Fruit fly (Drosophila melanogaster) whole organism, embryonic: ENCODE measurements around the gene mon2.

Source experiments
- Antp ChIP-seq: fragments of 200-800 bp; sonication (Bioruptor generic); optimal IDR thresholded peaks from 3 replicates; lab custom pipeline; 2016; ENCODE audit warnings: missing biosample characterization, missing genetic modification characterization
- BEAF-32 ChIP-seq: fragments of 200-800 bp; sonication (Bioruptor generic); optimal IDR thresholded peaks from 3 replicates; lab custom pipeline; 2017; ENCODE audit warnings: missing biosample characterization, missing genetic modification characterization, mild to moderate bottlenecking, moderate library complexity, missing genetic modification reagents
- Blimp-1 ChIP-seq: fragments of 200-800 bp; sonication (Bioruptor generic); optimal IDR thresholded peaks from 3 replicates; lab custom pipeline; 2018; ENCODE audit warnings: missing biosample characterization, missing genetic modification characterization, mild to moderate bottlenecking, moderate library complexity, missing genetic modification reagents
- CG11085 ChIP-seq: fragments of 200-800 bp; sonication (Bioruptor generic); IDR thresholded peaks from 2 replicates; pipeline ENCODE4 v1.3.6; 2022; ENCODE audit warnings: missing biosample characterization, missing genetic modification characterization
- CG12071 ChIP-seq: fragments of 200-800 bp; sonication (Bioruptor generic); optimal IDR thresholded peaks from 3 replicates; lab custom pipeline; 2018; ENCODE audit warnings: missing biosample characterization, mild to moderate bottlenecking, missing genetic modification characterization
- CG12104 ChIP-seq: fragments of 200-800 bp; sonication (Bioruptor generic); optimal IDR thresholded peaks from 3 replicates; lab custom pipeline; 2016; ENCODE audit warnings: missing biosample characterization, missing genetic modification characterization
- CG1233 ChIP-seq: fragments of 200-800 bp; sonication (Bioruptor generic); optimal IDR thresholded peaks from 4 replicates; lab custom pipeline; 2018; ENCODE audit warnings: missing biosample characterization, mild to moderate bottlenecking, missing genetic modification characterization
- CG12744 ChIP-seq: fragments of 200-800 bp; sonication (Bioruptor generic); optimal IDR thresholded peaks from 2 replicates; lab custom pipeline; 2016; ENCODE audit warnings: missing biosample characterization, missing genetic modification characterization
- CG12769 ChIP-seq: fragments of 200-800 bp; sonication (Bioruptor generic); optimal IDR thresholded peaks from 2 replicates; lab custom pipeline; 2019; ENCODE audit warnings: missing biosample characterization, mild to moderate bottlenecking, missing genetic modification characterization, moderate library complexity
- CG14710 ChIP-seq: fragments of 200-800 bp; sonication (Bioruptor generic); optimal IDR thresholded peaks from 3 replicates; lab custom pipeline; 2019; ENCODE audit warnings: missing biosample characterization, mild to moderate bottlenecking, missing genetic modification characterization, moderate library complexity
- CG14860 ChIP-seq: fragments of 200-800 bp; sonication (Bioruptor generic); IDR thresholded peaks from 3 replicates; pipeline ENCODE4 v1.3.6; 2022; ENCODE audit warnings: missing biosample characterization, missing genetic modification characterization; ENCODE audit not compliant: partially characterized antibody
- CG30431 ChIP-seq: fragments of 200-800 bp; sonication (Bioruptor generic); optimal IDR thresholded peaks from 2 replicates; lab custom pipeline; 2017; ENCODE audit warnings: missing biosample characterization, missing genetic modification characterization
- CG34224 ChIP-seq: fragments of 200-800 bp; sonication (Bioruptor generic); IDR thresholded peaks from 3 replicates; pipeline ENCODE4 v1.3.6; 2022; ENCODE audit warnings: missing biosample characterization, missing genetic modification characterization; ENCODE audit not compliant: partially characterized antibody
- CG42726 ChIP-seq: fragments of 200-800 bp; sonication (Bioruptor generic); IDR thresholded peaks from 2 replicates; pipeline ENCODE4 v1.3.6; 2022; ENCODE audit warnings: missing biosample characterization, missing genetic modification characterization; ENCODE audit not compliant: partially characterized antibody
- CG4854 ChIP-seq: fragments of 200-800 bp; sonication (Bioruptor generic); optimal IDR thresholded peaks from 2 replicates; lab custom pipeline; 2016; ENCODE audit warnings: missing biosample characterization, missing genetic modification characterization, inconsistent platforms
- CG7786 ChIP-seq: fragments of 200-800 bp; sonication (Bioruptor generic); optimal IDR thresholded peaks from 2 replicates; lab custom pipeline; 2016; ENCODE audit warnings: missing biosample characterization, missing genetic modification characterization
- CG7963 ChIP-seq: fragments of 200-800 bp; sonication (Bioruptor generic); IDR thresholded peaks from 3 replicates; pipeline ENCODE4 v1.3.6; 2022; ENCODE audit warnings: missing biosample characterization, missing genetic modification characterization; ENCODE audit not compliant: partially characterized antibody
- CG8924 ChIP-seq: fragments of 200-800 bp; optimal IDR thresholded peaks from 3 replicates; lab custom pipeline; 2019; ENCODE audit warnings: missing biosample characterization, mild to moderate bottlenecking, missing genetic modification characterization, moderate library complexity
- CTCF ChIP-seq: fragments of 200-800 bp; sonication (Bioruptor generic); optimal IDR thresholded peaks from 2 replicates; lab custom pipeline; 2017; ENCODE audit warnings: missing biosample characterization, mild to moderate bottlenecking, missing genetic modification characterization, moderate library complexity
- Dbx ChIP-seq: fragments of 200-800 bp; sonication (Bioruptor generic); IDR thresholded peaks from 3 replicates; pipeline ENCODE4 v1.3.6; 2022; ENCODE audit warnings: missing biosample characterization, missing genetic modification characterization
- H15 ChIP-seq: fragments of 200-800 bp; sonication (Bioruptor generic); IDR thresholded peaks from 3 replicates; pipeline ENCODE4 v1.3.6; 2022; ENCODE audit warnings: missing biosample characterization, missing genetic modification characterization
- Hmr ChIP-seq: fragments of 200-800 bp; sonication (Bioruptor generic); optimal IDR thresholded peaks from 3 replicates; lab custom pipeline; 2017; ENCODE audit warnings: mild to moderate bottlenecking, missing biosample characterization, missing genetic modification reagents, missing genetic modification characterization
- Meics ChIP-seq: fragments of 200-800 bp; sonication (Bioruptor generic); optimal IDR thresholded peaks from 2 replicates; lab custom pipeline; 2017; ENCODE audit warnings: missing biosample characterization, mild to moderate bottlenecking, missing genetic modification characterization
- Nf-YA ChIP-seq: fragments of 200-800 bp; sonication (Bioruptor generic); IDR thresholded peaks from 2 replicates; pipeline ENCODE4 v1.3.6; 2022; ENCODE audit warnings: missing biosample characterization, missing genetic modification characterization
- Nf-YC ChIP-seq: fragments of 200-800 bp; optimal IDR thresholded peaks from 3 replicates; lab custom pipeline; 2019; ENCODE audit warnings: missing biosample characterization, mild to moderate bottlenecking, missing genetic modification characterization, moderate library complexity
- Poxn ChIP-seq: fragments of 200-800 bp; sonication (Bioruptor generic); IDR thresholded peaks from 2 replicates; pipeline ENCODE4 v1.3.6; 2022; ENCODE audit warnings: missing biosample characterization, missing genetic modification characterization
- Sox100B ChIP-seq: fragments of 200-800 bp; sonication (Bioruptor generic); optimal IDR thresholded peaks from 3 replicates; lab custom pipeline; 2018; ENCODE audit warnings: missing biosample characterization, mild to moderate bottlenecking, missing genetic modification characterization
- Ssrp ChIP-seq: fragments of 200-800 bp; sonication (Bioruptor generic); optimal IDR thresholded peaks from 2 replicates; lab custom pipeline; 2018; ENCODE audit warnings: missing biosample characterization, mild to moderate bottlenecking, missing genetic modification characterization, moderate library complexity
- Taf1 ChIP-seq: fragments of 200-800 bp; sonication (Bioruptor generic); IDR thresholded peaks from 2 replicates; pipeline ENCODE4 v1.3.6; 2022; ENCODE audit warnings: missing biosample characterization, missing genetic modification characterization
- Vsx1 ChIP-seq: fragments of 200-800 bp; sonication (Bioruptor generic); optimal IDR thresholded peaks from 2 replicates; lab custom pipeline; 2017; ENCODE audit warnings: missing biosample characterization, mild to moderate bottlenecking, missing genetic modification characterization, missing genetic modification reagents
- Xrp1 ChIP-seq: fragments of 200-800 bp; sonication (Bioruptor generic); IDR thresholded peaks from 2 replicates; pipeline ENCODE4 v1.3.6; 2022; ENCODE audit warnings: missing biosample characterization, missing genetic modification characterization
- bab2 ChIP-seq: fragments of 200-800 bp; sonication (Bioruptor generic); optimal IDR thresholded peaks from 2 replicates; lab custom pipeline; 2016; ENCODE audit warnings: missing biosample characterization, missing genetic modification characterization
- br ChIP-seq: fragments of >200 bp; optimal IDR thresholded peaks from 2 replicates; lab custom pipeline; 2017
- crc ChIP-seq: fragments of 200-800 bp; sonication (Bioruptor generic); optimal IDR thresholded peaks from 2 replicates; lab custom pipeline; 2016; ENCODE audit warnings: missing biosample characterization, missing genetic modification characterization
- dmrt11E ChIP-seq: fragments of 200-800 bp; sonication (Bioruptor generic); optimal IDR thresholded peaks from 3 replicates; lab custom pipeline; 2018; ENCODE audit warnings: missing biosample characterization, mild to moderate bottlenecking, missing genetic modification characterization, moderate library complexity
- dysf ChIP-seq: fragments of 200-800 bp; sonication (Bioruptor generic); IDR thresholded peaks from 3 replicates; pipeline ENCODE4 v1.3.6; 2022; ENCODE audit warnings: missing biosample characterization, missing genetic modification characterization
- h ChIP-seq: fragments of >200 bp; optimal IDR thresholded peaks from 2 replicates; lab custom pipeline; 2017
- klu ChIP-seq: fragments of 200-800 bp; sonication (Bioruptor generic); IDR thresholded peaks from 2 replicates; pipeline ENCODE4 v1.3.6; 2022; ENCODE audit warnings: missing biosample characterization, missing genetic modification characterization
- lilli ChIP-seq: fragments of 200-800 bp; sonication (Bioruptor generic); optimal IDR thresholded peaks from 3 replicates; lab custom pipeline; 2016; ENCODE audit warnings: missing biosample characterization, missing genetic modification characterization
- mam ChIP-seq: fragments of 200-800 bp; sonication (Bioruptor generic); optimal IDR thresholded peaks from 3 replicates; lab custom pipeline; 2016; ENCODE audit warnings: missing biosample characterization, missing genetic modification characterization
- nerfin-2 ChIP-seq: fragments of 200-800 bp; sonication (Bioruptor generic); IDR thresholded peaks from 2 replicates; pipeline ENCODE4 v1.3.6; 2022; ENCODE audit warnings: missing biosample characterization, missing genetic modification characterization; ENCODE audit not compliant: partially characterized antibody
- pan ChIP-seq, 4 experiments: fragments of >200 bp in 3 of 4; fragments of 200-800 bp in 1 of 4; sonication (Bioruptor generic) in 1 of 4; optimal IDR thresholded peaks in 3 of 4; IDR thresholded peaks in 1 of 4; 2 replicates each; pipeline versions ENCODE4 v1.3.6 to Lab custom; 2017 to 2022; ENCODE audit warnings: missing biosample characterization in 2 of 4, missing genetic modification characterization in 2 of 4, mixed read lengths in 1 of 4
- pb ChIP-seq: fragments of 200-800 bp; sonication (Bioruptor generic); optimal IDR thresholded peaks from 3 replicates; lab custom pipeline; 2016; ENCODE audit warnings: missing biosample characterization, missing genetic modification characterization
- phol ChIP-seq: fragments of 200-800 bp; sonication (Bioruptor generic); optimal IDR thresholded peaks from 3 replicates; lab custom pipeline; 2018; ENCODE audit warnings: missing biosample characterization, mild to moderate bottlenecking, missing genetic modification characterization, moderate library complexity
- slbo ChIP-seq: fragments of 200-800 bp; sonication (Bioruptor generic); IDR thresholded peaks from 2 replicates; pipeline ENCODE4 v1.3.6; 2022; ENCODE audit warnings: missing biosample characterization, missing genetic modification characterization
- slp2 ChIP-seq: fragments of 200-800 bp; sonication (Bioruptor generic); optimal IDR thresholded peaks from 2 replicates; lab custom pipeline; 2016; ENCODE audit warnings: missing biosample characterization, missing genetic modification characterization
- tap ChIP-seq: fragments of 200-800 bp; optimal IDR thresholded peaks from 3 replicates; lab custom pipeline; 2019; ENCODE audit warnings: missing biosample characterization, mild to moderate bottlenecking, missing genetic modification characterization, moderate library complexity
- tna ChIP-seq: fragments of 200-800 bp; sonication (Bioruptor generic); IDR thresholded peaks from 2 replicates; pipeline ENCODE4 v1.3.6; 2022; ENCODE audit warnings: missing biosample characterization, missing genetic modification characterization; ENCODE audit not compliant: partially characterized antibody
- trh ChIP-seq: fragments of 200-800 bp; sonication (Bioruptor generic); optimal IDR thresholded peaks from 2 replicates; lab custom pipeline; 2016; ENCODE audit warnings: missing biosample characterization, missing genetic modification characterization
- tx ChIP-seq: fragments of 200-800 bp; sonication (Bioruptor generic); optimal IDR thresholded peaks from 2 replicates; lab custom pipeline; 2016; ENCODE audit warnings: missing biosample characterization, missing genetic modification characterization
- wor ChIP-seq: fragments of 200-800 bp; sonication (Bioruptor generic); IDR thresholded peaks from 2 replicates; pipeline ENCODE4 v1.3.6; 2022; ENCODE audit warnings: missing biosample characterization, missing genetic modification characterization

Gene mon2

dm6 chr2L:8156682-8157081, 32.9 kb upstream of the mon2 start (continued):
- TF ChIP-seq mam (peak; percentile 81), tna (GFP tag; lab: Robert Waterston, UW) (no peak), slp2 (GFP tag; lab: Kevin White, UChicago) (peak; percentile 36), br (lab: Kevin White, UChicago) (no peak), slbo (GFP tag; lab: Robert Waterston, UW) (peak; percentile 80), Nf-YC (tag; lab: Kevin White, UChicago) (peak; percentile 69), Nf-YA (no peak), CG12071 (GFP tag; lab: Kevin White, UChicago) (peak; percentile 9), nerfin-2 (GFP tag; lab: Robert Waterston, UW) (no peak), crc (GFP tag; lab: Kevin White, UChicago) (peak; percentile 60), dysf (peak; percentile 60; the same call in 2 of the 3 replicates), CG14710 (tag; lab: Kevin White, UChicago) (peak; percentile 77), klu (no peak), BEAF-32 (GFP tag; lab: Kevin White, UChicago) (peak; percentile 43), H15 (peak; percentile 47; the same call in 2 of the 3 replicates), CG8924 (peak; percentile 69), Ssrp (tag; lab: Kevin White, UChicago) (peak; percentile 42), tx (GFP tag; lab: Kevin White, UChicago) (peak; percentile 58), Blimp-1 (GFP tag; lab: Kevin White, UChicago) (peak; percentile 67), CG12744 (GFP tag; lab: Kevin White, UChicago) (peak; percentile 10), tap (tag; lab: Kevin White, UChicago) (peak; percentile 56), phol (peak; percentile 76), CG11085 (GFP tag; lab: Robert Waterston, UW) (peak; percentile 58; the same call in 1 of the 2 replicates), CTCF (GFP tag; lab: Kevin White, UChicago) (peak; percentile 0), CG34224 (peak; percentile 50; the same call in 2 of the 3 replicates), CG7963 (GFP tag; lab: Robert Waterston, UW) (no peak), CG14860 (GFP tag; lab: Robert Waterston, UW) (peak; percentile 13; the same call in 1 of the 3 replicates), CG12769 (tag; lab: Kevin White, UChicago) (peak; percentile 75), Vsx1 (GFP tag; lab: Kevin White, UChicago) (peak; percentile 42), Taf1 (peak; percentile 83), CG1233 (GFP tag; lab: Kevin White, UChicago) (peak; percentile 53), dmrt11E (tag; lab: Kevin White, UChicago) (peak; percentile 38), bab2 (GFP tag; lab: Kevin White, UChicago) (peak; percentile 76), Poxn (GFP tag; lab: Robert Waterston, UW) (no peak), Meics (peak; percentile 75), Xrp1 (GFP tag; lab: Robert Waterston, UW) (peak; percentile 72), Sox100B (GFP tag; lab: Kevin White, UChicago) (peak; percentile 32), Antp (peak; percentile 59), CG4854 (peak; percentile 71), CG7786 (GFP tag; lab: Kevin White, UChicago) (peak; percentile 62), wor (GFP tag; lab: Robert Waterston, UW) (peak; percentile 38; the same call in 1 of the 2 replicates), CG30431 (GFP tag; lab: Kevin White, UChicago) (peak; percentile 16), pb (GFP tag; lab: Kevin White, UChicago) (peak; percentile 37), lilli (GFP tag; lab: Kevin White, UChicago) (peak; percentile 89), Dbx (GFP tag; lab: Robert Waterston, UW) (peak; percentile 49; the same call in 1 of the 3 replicates), trh (peak; percentile 26), CG42726 (GFP tag; lab: Robert Waterston, UW) (no peak), h (lab: Kevin White, UChicago) (no peak), Hmr (GFP tag; lab: Kevin White, UChicago) (peak; percentile 74), CG12104 (GFP tag; lab: Kevin White, UChicago) (peak; percentile 36), pan (optimal IDR thresholded peaks at IDR 0.05; lab: Kevin White, UChicago) (no peak), pan (GFP tag; optimal IDR thresholded peaks at IDR 0.05 in 1 of 2, IDR thresholded peaks at IDR 0.05 in 1 of 2) (peak in 1 of 2 experiments; percentile 64)
